Worm (Caenorhabditis elegans) whole organism, midembryonic: ENCODE measurements around the gene AH6.17.

Experiments
- T22C8.4 ChIP-seq: fragments of 200-800 bp; sonication (Bioruptor generic); IDR thresholded peaks from 2 replicates; pipeline ENCODE4 v1.3.6; 2022; ENCODE audit warnings: missing genetic modification characterization, missing compliant biosample characterization
- cog-1 ChIP-seq: sonication (generic microtip); optimal IDR thresholded peaks from 2 replicates; lab custom pipeline; 2016; ENCODE audit warnings: missing genetic modification characterization, missing compliant biosample characterization
- flt-1 ChIP-seq: fragments of 200-800 bp; sonication (Bioruptor generic); IDR thresholded peaks from 2 replicates; pipeline ENCODE4 v1.3.6; 2022; ENCODE audit warnings: missing genetic modification characterization, missing compliant biosample characterization
- klf-2 ChIP-seq: fragments of 200-800 bp; sonication (Bioruptor generic); conservative IDR thresholded peaks from 2 replicates; pipeline ENCODE4 v1.3.6; 2022; ENCODE audit warnings: missing genetic modification reagents, missing genetic modification characterization, missing compliant biosample characterization
- ref-1 ChIP-seq: fragments of 200-800 bp; sonication (Bioruptor generic); conservative IDR thresholded peaks from 2 replicates; pipeline ENCODE4 v1.3.6; 2022; ENCODE audit warnings: missing genetic modification reagents, missing genetic modification characterization, missing compliant biosample characterization
- ztf-29 ChIP-seq: fragments of 200-800 bp; sonication (Bioruptor generic); IDR thresholded peaks from 2 replicates; pipeline ENCODE4 v1.3.6; 2022; ENCODE audit warnings: missing genetic modification reagents, missing genetic modification characterization, missing compliant biosample characterization

ce11 chrII:9485081-9485730 lies 37.8 kb upstream of the AH6.17 start:
- TF ChIP-seq cog-1 (tag; lab: Kevin White, UChicago) (no peak), ztf-29 (GFP tag; lab: Robert Waterston, UW) (no peak), ref-1 (GFP tag; lab: Robert Waterston, UW) (no peak), T22C8.4 (GFP tag; lab: Robert Waterston, UW) (no peak), flt-1 (GFP tag; lab: Robert Waterston, UW) (no peak), klf-2 (GFP tag; lab: Robert Waterston, UW) (no peak)
